Fruit fly (Drosophila melanogaster) whole organism, prepupa: ENCODE results near the gene VhaPPA1-2.

Experiments used
- CG11762 ChIP-seq: fragments of 200-800 bp; sonication (Bioruptor generic); optimal IDR thresholded peaks from 3 replicates; lab custom pipeline; 2016; ENCODE audit warnings: missing biosample characterization, missing genetic modification characterization; ENCODE audit not compliant: insufficient read depth
- CG6163 ChIP-seq: fragments of 200-800 bp; sonication (Bioruptor generic); IDR thresholded peaks from 3 replicates; pipeline ENCODE4 v1.3.6; 2022; ENCODE audit warnings: missing biosample characterization, missing genetic modification characterization
- CG9139 ChIP-seq: fragments of 200-800 bp; sonication (Bioruptor generic); optimal IDR thresholded peaks from 3 replicates; lab custom pipeline; 2017; ENCODE audit warnings: missing biosample characterization, mild to moderate bottlenecking, missing genetic modification characterization
- Gug ChIP-seq: fragments of 200-800 bp; sonication (Bioruptor generic); IDR thresholded peaks from 2 replicates; pipeline ENCODE4 v1.3.6; 2022; ENCODE audit warnings: missing biosample characterization, missing genetic modification characterization
- Hr39 ChIP-seq: fragments of 200-800 bp; sonication (Bioruptor generic); optimal IDR thresholded peaks from 2 replicates; lab custom pipeline; 2016; ENCODE audit warnings: missing biosample characterization, missing genetic modification characterization
- OdsH ChIP-seq: fragments of 200-800 bp; sonication (Bioruptor generic); optimal IDR thresholded peaks from 3 replicates; lab custom pipeline; 2016; ENCODE audit warnings: missing biosample characterization, missing genetic modification characterization
- Sox14 ChIP-seq: fragments of 200-800 bp; sonication (Bioruptor generic); optimal IDR thresholded peaks from 3 replicates; lab custom pipeline; 2016; ENCODE audit warnings: missing biosample characterization, missing genetic modification characterization
- fkh ChIP-seq: fragments of 200-800 bp; sonication (Bioruptor generic); optimal IDR thresholded peaks from 3 replicates; lab custom pipeline; 2017; ENCODE audit warnings: missing biosample characterization, mild to moderate bottlenecking, missing genetic modification characterization, moderate library complexity
- net ChIP-seq: fragments of 200-800 bp; sonication (Bioruptor generic); optimal IDR thresholded peaks from 3 replicates; lab custom pipeline; 2016; ENCODE audit warnings: missing biosample characterization, missing genetic modification characterization
- salr ChIP-seq, 2 experiments: fragments of 200-800 bp; sonication (Bioruptor generic); optimal IDR thresholded peaks; 3 replicates each; lab custom pipeline; 2016 to 2018; ENCODE audit warnings: missing biosample characterization in 2 of 2, missing genetic modification characterization in 2 of 2, mild to moderate bottlenecking in 1 of 2

- no peak for TF ChIP-seq Hr39
- TF ChIP-seq OdsH (GFP tag; lab: Kevin White, UChicago) = no peak
- TF ChIP-seq salr (GFP tag; optimal IDR thresholded peaks at IDR 0.05; lab: Kevin White, UChicago) = no peak
- no peak for TF ChIP-seq Gug (GFP tag; lab: Robert Waterston, UW)
- no peak for TF ChIP-seq CG11762 (GFP tag; lab: Kevin White, UChicago)
- no peak for TF ChIP-seq net
- no peak for TF ChIP-seq CG9139 (GFP tag; lab: Kevin White, UChicago)
- TF ChIP-seq fkh (GFP tag; lab: Kevin White, UChicago) = no peak
- TF ChIP-seq CG6163 = no peak
- no peak for TF ChIP-seq Sox14 (GFP tag; lab: Kevin White, UChicago)
These were observed 24.7 kb downstream of the VhaPPA1-2 start, which contains the start of gene btsz for dm6 chr3R:14875274-14875964.
